Fruit fly (Drosophila melanogaster) whole organism, wandering third instar larva: Measurements from ENCODE around the gene CG7255.

ENCODE experiments used
- Abd-B ChIP-seq: fragments of >200 bp; optimal IDR thresholded peaks from 2 replicates; lab custom pipeline; 2017; ENCODE audit warnings: missing biosample characterization, missing genetic modification characterization
- CG32264 ChIP-seq: fragments of 200-800 bp; sonication (Bioruptor generic); optimal IDR thresholded peaks from 2 replicates; lab custom pipeline; 2016; ENCODE audit warnings: missing biosample characterization, missing genetic modification characterization
- CrebA ChIP-seq: fragments of 200-800 bp; sonication (Bioruptor generic); optimal IDR thresholded peaks from 2 replicates; lab custom pipeline; 2016; ENCODE audit warnings: missing biosample characterization, mild to moderate bottlenecking, missing genetic modification characterization, borderline replicate concordance
- Dfd ChIP-seq: fragments of >200 bp; optimal IDR thresholded peaks from 2 replicates; lab custom pipeline; 2017; ENCODE audit warnings: missing biosample characterization, missing genetic modification characterization
- Dif ChIP-seq: fragments of 200-275, 200-300 bp; sonication (Bioruptor generic); optimal IDR thresholded peaks from 2 replicates; lab custom pipeline; 2018; ENCODE audit warnings: missing biosample characterization, missing genetic modification characterization; ENCODE audit not compliant: partially characterized antibody
- GATAd ChIP-seq: sonication (Bioruptor generic); optimal IDR thresholded peaks from 2 replicates; lab custom pipeline; 2016; ENCODE audit warnings: missing biosample characterization, missing genetic modification characterization
- HLH106 ChIP-seq: fragments of 200-800 bp; optimal IDR thresholded peaks from 3 replicates; lab custom pipeline; 2019; ENCODE audit warnings: missing biosample characterization, mild to moderate bottlenecking, missing genetic modification characterization, moderate library complexity
- Hr78 ChIP-seq: fragments of >200 bp; optimal IDR thresholded peaks from 2 replicates; lab custom pipeline; 2017; ENCODE audit warnings: missing biosample characterization, missing genetic modification characterization
- Hr83 ChIP-seq: fragments of 200-300 bp; sonication (Bioruptor generic); optimal IDR thresholded peaks from 2 replicates; lab custom pipeline; 2016; ENCODE audit warnings: missing biosample characterization, mild to moderate bottlenecking, missing genetic modification characterization, moderate library complexity; ENCODE audit not compliant: poor library complexity, severe bottlenecking
- Jra ChIP-seq: sonication (Bioruptor generic); optimal IDR thresholded peaks from 2 replicates; lab custom pipeline; 2016; ENCODE audit warnings: missing biosample characterization, missing genetic modification characterization
- Mio ChIP-seq: sonication (Bioruptor generic); optimal IDR thresholded peaks from 2 replicates; lab custom pipeline; 2016; ENCODE audit warnings: missing biosample characterization, missing genetic modification characterization
- Myc ChIP-seq: fragments of >200 bp; optimal IDR thresholded peaks from 2 replicates; lab custom pipeline; 2017
- OdsH ChIP-seq: fragments of 200-800 bp; sonication (Bioruptor generic); optimal IDR thresholded peaks from 2 replicates; lab custom pipeline; 2016; ENCODE audit warnings: missing biosample characterization, mild to moderate bottlenecking, missing genetic modification characterization
- Rel ChIP-seq, 2 experiments: fragments of 200-800 bp; sonication (Bioruptor generic) in 1 of 2; optimal IDR thresholded peaks; 2 replicates in 1 of 2; 3 replicates in 1 of 2; lab custom pipeline; 2016 to 2019; ENCODE audit warnings: mild to moderate bottlenecking in 2 of 2, missing biosample characterization in 2 of 2, missing genetic modification characterization in 2 of 2, moderate library complexity in 1 of 2
- Sp1 ChIP-seq: fragments of 200-800 bp; sonication (Bioruptor generic); optimal IDR thresholded peaks from 3 replicates; lab custom pipeline; 2019; ENCODE audit warnings: missing biosample characterization, mild to moderate bottlenecking, missing genetic modification characterization, moderate library complexity
- Vsx2 ChIP-seq: fragments of 200-300, 225-300 bp; sonication (Bioruptor generic); optimal IDR thresholded peaks from 2 replicates; lab custom pipeline; 2018; ENCODE audit warnings: missing biosample characterization, missing genetic modification characterization; ENCODE audit not compliant: partially characterized antibody
- brk ChIP-seq: fragments of 200-800 bp; sonication (Bioruptor generic); optimal IDR thresholded peaks from 2 replicates; lab custom pipeline; 2016; ENCODE audit warnings: missing biosample characterization, mild to moderate bottlenecking, missing genetic modification characterization
- dl ChIP-seq, 2 experiments: fragments of 175-275, 200-275 bp in 1 of 2; fragments of 200-275 bp in 1 of 2; sonication (Bioruptor generic); optimal IDR thresholded peaks; lab custom pipeline; 2018; ENCODE audit warnings: mild to moderate bottlenecking in 2 of 2, missing biosample characterization in 2 of 2, missing genetic modification characterization in 2 of 2, moderate library complexity in 2 of 2; ENCODE audit not compliant: partially characterized antibody in 2 of 2, insufficient read depth in 1 of 2
- dmrt93B ChIP-seq: fragments of 200-800 bp; sonication (Bioruptor generic); optimal IDR thresholded peaks from 2 replicates; lab custom pipeline; 2018; ENCODE audit warnings: missing biosample characterization, mild to moderate bottlenecking, missing genetic modification characterization
- ey ChIP-seq: fragments of 200-800 bp; sonication (Bioruptor generic); optimal IDR thresholded peaks from 2 replicates; lab custom pipeline; 2016; ENCODE audit warnings: missing biosample characterization, missing genetic modification characterization
- foxo ChIP-seq, 2 experiments: fragments of 200-800 bp; sonication (Bioruptor generic); optimal IDR thresholded peaks; 2 replicates in 1 of 2; 3 replicates in 1 of 2; lab custom pipeline; 2016 to 2017; ENCODE audit warnings: missing biosample characterization in 2 of 2, missing genetic modification characterization in 2 of 2
- fru ChIP-seq: fragments of 200-800 bp; sonication (Bioruptor generic); optimal IDR thresholded peaks from 3 replicates; lab custom pipeline; 2016; ENCODE audit warnings: missing biosample characterization, mild to moderate bottlenecking, missing genetic modification characterization
- jim ChIP-seq: fragments of 175-275, 200-325 bp; sonication (Bioruptor generic); optimal IDR thresholded peaks from 2 replicates; lab custom pipeline; 2016; ENCODE audit warnings: missing biosample characterization, mild to moderate bottlenecking, missing genetic modification characterization
- pan ChIP-seq: fragments of >200 bp; optimal IDR thresholded peaks from 2 replicates; lab custom pipeline; 2017
- psq ChIP-seq: fragments of 200-800 bp; sonication (Bioruptor generic); optimal IDR thresholded peaks from 3 replicates; lab custom pipeline; 2017; ENCODE audit warnings: missing biosample characterization, mild to moderate bottlenecking, missing genetic modification characterization, moderate library complexity
- rgr ChIP-seq: fragments of 200-800 bp; sonication (Bioruptor generic); optimal IDR thresholded peaks from 3 replicates; lab custom pipeline; 2016; ENCODE audit warnings: missing biosample characterization, mild to moderate bottlenecking, missing genetic modification characterization
- sage ChIP-seq: fragments of 200-800 bp; sonication (Bioruptor generic); optimal IDR thresholded peaks from 2 replicates; lab custom pipeline; 2016; ENCODE audit warnings: missing biosample characterization, mild to moderate bottlenecking, missing genetic modification characterization
- sv ChIP-seq: fragments of 200-800 bp; sonication (Bioruptor generic); optimal IDR thresholded peaks from 3 replicates; lab custom pipeline; 2016; ENCODE audit warnings: missing biosample characterization, missing genetic modification characterization
- tai ChIP-seq: sonication (Bioruptor generic); optimal IDR thresholded peaks from 2 replicates; lab custom pipeline; 2016; ENCODE audit warnings: missing biosample characterization, missing genetic modification characterization
- usp ChIP-seq: fragments of >200 bp; optimal IDR thresholded peaks from 2 replicates; lab custom pipeline; 2017; ENCODE audit warnings: missing biosample characterization, missing genetic modification characterization
- woc ChIP-seq: sonication (Bioruptor generic); optimal IDR thresholded peaks from 2 replicates; lab custom pipeline; 2016; ENCODE audit warnings: missing biosample characterization, mild to moderate bottlenecking, missing genetic modification characterization

Gene CG7255

dm6 chr3L:15267710-15268609, 36.1 kb upstream of the CG7255 start:
- TF ChIP-seq dl (GFP tag; optimal IDR thresholded peaks at IDR 0.05; lab: Kevin White, UChicago; ENCODE audit: insufficient read depth in 1 of 2, partially characterized antibody in 2 of 2): no peak
- no peak for TF ChIP-seq Hr78 (GFP tag; lab: Kevin White, UChicago)
- peak; percentile 74 for TF ChIP-seq Myc (lab: Kevin White, UChicago)
- TF ChIP-seq dmrt93B (GFP tag; lab: Kevin White, UChicago): no peak

dm6 chr3L:15268707-15269385, 35.2 kb upstream of the CG7255 start:
- TF ChIP-seq dl (GFP tag; optimal IDR thresholded peaks at IDR 0.05; lab: Kevin White, UChicago; ENCODE audit: insufficient read depth in 1 of 2, partially characterized antibody in 2 of 2) (no peak), Abd-B (GFP tag; lab: Kevin White, UChicago) (no peak), pan (lab: Kevin White, UChicago) (no peak), sv (no peak), Jra (no peak)

DNA sequence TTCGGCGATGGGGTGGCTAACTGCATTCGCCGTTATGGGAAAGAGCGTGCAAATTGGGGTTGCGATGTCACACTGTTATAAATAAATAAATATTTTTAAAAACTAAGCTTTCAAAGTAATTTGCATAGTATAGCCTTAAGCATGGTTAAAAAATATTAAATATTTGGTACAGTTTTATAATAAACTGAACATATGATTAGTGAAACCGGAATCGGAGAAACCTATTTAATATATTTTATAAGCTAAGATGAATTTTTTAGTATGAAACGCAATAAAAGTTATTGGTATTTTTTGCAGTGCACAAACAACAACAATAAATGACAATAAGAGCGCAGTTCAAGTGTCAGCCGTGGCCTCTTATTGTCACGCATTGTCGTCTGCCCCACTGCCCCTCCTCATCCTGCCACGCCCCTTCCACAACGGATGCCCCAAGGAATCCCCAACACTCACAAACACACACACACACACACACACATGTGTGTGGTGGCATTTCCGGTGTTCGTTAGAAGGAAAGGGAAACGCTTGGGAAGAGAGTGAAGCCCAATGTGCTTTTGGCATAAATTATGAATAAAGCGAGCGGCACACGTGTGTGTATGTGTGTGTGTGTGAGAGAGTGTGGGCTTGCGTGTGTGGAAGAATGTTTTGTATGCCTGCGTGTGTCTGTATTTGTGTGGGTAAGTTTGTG, 28.4 kb upstream of the CG7255 start:
- TF ChIP-seq OdsH (GFP tag; lab: Kevin White, UChicago) (no peak), ey (GFP tag; lab: Kevin White, UChicago) (no peak), psq (GFP tag; lab: Kevin White, UChicago) (no peak), dmrt93B (GFP tag; lab: Kevin White, UChicago) (no peak), Vsx2 (GFP tag; lab: Kevin White, UChicago) (no peak), Dfd (GFP tag; lab: Kevin White, UChicago) (peak; percentile 3), Myc (lab: Kevin White, UChicago) (no peak), Sp1 (GFP tag; lab: Kevin White, UChicago) (peak; percentile 1), fru (GFP tag; lab: Kevin White, UChicago) (no peak), rgr (GFP tag; lab: Kevin White, UChicago) (no peak)

- TF ChIP-seq HLH106 (tag; lab: Kevin White, UChicago) (no peak), dmrt93B (GFP tag; lab: Kevin White, UChicago) (no peak), sv (no peak), Mio (GFP tag; lab: Kevin White, UChicago) (no peak), Rel (GFP tag; optimal IDR thresholded peaks at IDR 0.05; lab: Kevin White, UChicago) (no peak), Rel (tag; optimal IDR thresholded peaks at IDR 0.05; lab: Kevin White, UChicago) (no peak), tai (GFP tag; lab: Kevin White, UChicago) (no peak), pan (lab: Kevin White, UChicago) (no peak), fru (GFP tag; lab: Kevin White, UChicago) (no peak), sage (GFP tag; lab: Kevin White, UChicago) (no peak)
Measured at dm6 chr3L:15281069-15281468, 23.0 kb upstream of the CG7255 start.

DNA sequence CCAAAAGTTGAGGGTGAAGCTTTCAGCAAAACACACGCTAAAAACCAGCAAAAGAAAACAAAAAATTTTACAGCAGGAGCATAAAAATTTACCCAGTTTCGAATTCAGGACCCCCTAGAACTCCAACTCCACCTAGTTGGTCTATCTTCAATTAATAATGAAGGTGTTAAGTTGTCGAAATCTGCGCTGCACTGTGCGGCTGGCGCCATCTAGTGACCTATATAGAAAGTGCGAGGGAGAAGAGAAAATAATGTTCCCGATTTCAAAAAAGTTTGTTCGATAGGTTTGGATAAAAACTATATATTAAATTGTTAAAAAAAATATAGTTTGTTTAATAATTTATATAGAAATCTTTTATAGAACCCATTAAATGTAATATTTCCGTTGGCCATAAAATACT, 17.1 kb upstream of the CG7255 start:
- TF ChIP-seq Mio (GFP tag; lab: Kevin White, UChicago): no peak

dm6 chr3L:15289257-15289762, 14.7 kb upstream of the CG7255 start:
- TF ChIP-seq pan (lab: Kevin White, UChicago) (no peak), ey (GFP tag; lab: Kevin White, UChicago) (no peak)

dm6 chr3L:15298658-15299057, 5.4 kb upstream of the CG7255 start, which contains the start of gene Best4:
TSS of gene Best4 (plus strand) at chr3L:15298958.
- TF ChIP-seq CG32264 (GFP tag; lab: Kevin White, UChicago): no peak
- TF ChIP-seq Hr83 (GFP tag; lab: Kevin White, UChicago): no peak
- no peak for TF ChIP-seq brk (GFP tag; lab: Kevin White, UChicago)
- TF ChIP-seq Abd-B (GFP tag; lab: Kevin White, UChicago): no peak
- TF ChIP-seq Rel (GFP tag; optimal IDR thresholded peaks at IDR 0.05; lab: Kevin White, UChicago): no peak
- TF ChIP-seq Rel (tag; optimal IDR thresholded peaks at IDR 0.05; lab: Kevin White, UChicago): no peak
- no peak for TF ChIP-seq dl (GFP tag; optimal IDR thresholded peaks at IDR 0.05; lab: Kevin White, UChicago; ENCODE audit: insufficient read depth in 1 of 2, partially characterized antibody in 2 of 2)
- TF ChIP-seq jim (GFP tag; lab: Kevin White, UChicago): no peak
- TF ChIP-seq OdsH (GFP tag; lab: Kevin White, UChicago): no peak
- no peak for TF ChIP-seq usp (GFP tag; lab: Kevin White, UChicago)
- no peak for TF ChIP-seq Dif (GFP tag; lab: Kevin White, UChicago)
- TF ChIP-seq Myc (lab: Kevin White, UChicago): no peak
- no peak for TF ChIP-seq HLH106 (tag; lab: Kevin White, UChicago)
- TF ChIP-seq GATAd (GFP tag; lab: Kevin White, UChicago): no peak
- no peak for TF ChIP-seq foxo (GFP tag; optimal IDR thresholded peaks at IDR 0.05; lab: Kevin White, UChicago)
- no peak for TF ChIP-seq woc (GFP tag; lab: Kevin White, UChicago)
- no peak for TF ChIP-seq Mio (GFP tag; lab: Kevin White, UChicago)
- no peak for TF ChIP-seq CrebA
